Fruit fly (Drosophila melanogaster) whole organism, pupa: ENCODE measurements around the gene Hmx.

Source experiments
- CG10348 ChIP-seq: fragments of 200-800 bp; sonication (Bioruptor generic); IDR thresholded peaks from 2 replicates; pipeline ENCODE4 v1.3.6; 2022; ENCODE audit warnings: missing biosample characterization, missing genetic modification characterization
- CG12605 ChIP-seq: fragments of 200-800 bp; sonication (Bioruptor generic); IDR thresholded peaks from 2 replicates; pipeline ENCODE4 v1.3.6; 2022; ENCODE audit warnings: missing biosample characterization, missing genetic modification characterization
- CG13204 ChIP-seq: fragments of 200-800 bp; sonication (Bioruptor generic); optimal IDR thresholded peaks from 2 replicates; lab custom pipeline; 2018; ENCODE audit warnings: missing biosample characterization, mild to moderate bottlenecking, missing genetic modification characterization, moderate library complexity
- CG14655 ChIP-seq: fragments of 200-800 bp; sonication (Bioruptor generic); optimal IDR thresholded peaks from 3 replicates; lab custom pipeline; 2017; ENCODE audit warnings: mild to moderate bottlenecking, missing biosample characterization, missing genetic modification reagents, missing genetic modification characterization
- CG17806 ChIP-seq: fragments of 200-800 bp; sonication (Bioruptor generic); optimal IDR thresholded peaks from 2 replicates; lab custom pipeline; 2018; ENCODE audit warnings: missing biosample characterization, mild to moderate bottlenecking, missing genetic modification characterization, moderate library complexity
- CG32121 ChIP-seq: fragments of 200-800 bp; sonication (Bioruptor generic); IDR thresholded peaks from 2 replicates; pipeline ENCODE4 v1.3.6; 2022; ENCODE audit warnings: missing biosample characterization, missing genetic modification characterization
- CG34367 ChIP-seq: fragments of 200-800 bp; sonication (Bioruptor generic); optimal IDR thresholded peaks from 2 replicates; lab custom pipeline; 2018; ENCODE audit warnings: missing biosample characterization, mild to moderate bottlenecking, missing genetic modification characterization
- CG4496 ChIP-seq: fragments of 200-800 bp; sonication (Bioruptor generic); IDR thresholded peaks from 3 replicates; pipeline ENCODE4 v1.3.6; 2022; ENCODE audit warnings: missing biosample characterization, missing genetic modification characterization
- CG8159 ChIP-seq: fragments of 200-800 bp; sonication (Bioruptor generic); optimal IDR thresholded peaks from 3 replicates; lab custom pipeline; 2018; ENCODE audit warnings: missing biosample characterization, mild to moderate bottlenecking, missing genetic modification characterization, moderate library complexity
- CG8301 ChIP-seq: fragments of 200-800 bp; sonication (Bioruptor generic); optimal IDR thresholded peaks from 2 replicates; lab custom pipeline; 2018; ENCODE audit warnings: missing biosample characterization, mild to moderate bottlenecking, missing genetic modification characterization
- CG9948 ChIP-seq: fragments of 200-800 bp; sonication (Bioruptor generic); optimal IDR thresholded peaks from 2 replicates; lab custom pipeline; 2018; ENCODE audit warnings: missing biosample characterization, mild to moderate bottlenecking, missing genetic modification characterization, moderate library complexity
- D1 ChIP-seq: fragments of 200-800 bp; sonication (Bioruptor generic); optimal IDR thresholded peaks from 2 replicates; lab custom pipeline; 2018; ENCODE audit warnings: missing biosample characterization, mild to moderate bottlenecking, missing genetic modification characterization, moderate library complexity
- EcR ChIP-seq: fragments of 200-800 bp; sonication (Bioruptor generic); optimal IDR thresholded peaks from 3 replicates; lab custom pipeline; 2019; ENCODE audit warnings: missing biosample characterization, missing genetic modification characterization, mild to moderate bottlenecking, moderate library complexity, missing genetic modification reagents
- Ets98B ChIP-seq: fragments of 200-800 bp; sonication (Bioruptor generic); IDR thresholded peaks from 2 replicates; pipeline ENCODE4 v1.3.6; 2022; ENCODE audit warnings: missing biosample characterization, missing genetic modification characterization
- Pif1A ChIP-seq: fragments of 200-800 bp; sonication (Bioruptor generic); optimal IDR thresholded peaks from 3 replicates; lab custom pipeline; 2016; ENCODE audit warnings: missing biosample characterization, missing genetic modification characterization
- Pif1B ChIP-seq: fragments of 200-800 bp; sonication (Bioruptor generic); optimal IDR thresholded peaks from 3 replicates; lab custom pipeline; 2016; ENCODE audit warnings: missing biosample characterization, missing genetic modification characterization
- Snoo ChIP-seq: fragments of 200-800 bp; sonication (Bioruptor generic); optimal IDR thresholded peaks from 3 replicates; lab custom pipeline; 2017; ENCODE audit warnings: missing biosample characterization, mild to moderate bottlenecking, missing genetic modification characterization, inconsistent platforms
- fd96Ca ChIP-seq: fragments of 200-800 bp; sonication (Bioruptor generic); IDR thresholded peaks from 3 replicates; pipeline ENCODE4 v1.3.6; 2022; ENCODE audit warnings: missing biosample characterization, missing genetic modification characterization
- gl ChIP-seq: fragments of 200-800 bp; sonication (Bioruptor generic); optimal IDR thresholded peaks from 2 replicates; lab custom pipeline; 2018; ENCODE audit warnings: missing biosample characterization, mild to moderate bottlenecking, missing genetic modification characterization
- rn ChIP-seq: fragments of 200-800 bp; sonication (Bioruptor generic); IDR thresholded peaks from 2 replicates; pipeline ENCODE4 v1.3.6; 2022; ENCODE audit warnings: missing biosample characterization, missing genetic modification characterization

Hmx gene

DNA sequence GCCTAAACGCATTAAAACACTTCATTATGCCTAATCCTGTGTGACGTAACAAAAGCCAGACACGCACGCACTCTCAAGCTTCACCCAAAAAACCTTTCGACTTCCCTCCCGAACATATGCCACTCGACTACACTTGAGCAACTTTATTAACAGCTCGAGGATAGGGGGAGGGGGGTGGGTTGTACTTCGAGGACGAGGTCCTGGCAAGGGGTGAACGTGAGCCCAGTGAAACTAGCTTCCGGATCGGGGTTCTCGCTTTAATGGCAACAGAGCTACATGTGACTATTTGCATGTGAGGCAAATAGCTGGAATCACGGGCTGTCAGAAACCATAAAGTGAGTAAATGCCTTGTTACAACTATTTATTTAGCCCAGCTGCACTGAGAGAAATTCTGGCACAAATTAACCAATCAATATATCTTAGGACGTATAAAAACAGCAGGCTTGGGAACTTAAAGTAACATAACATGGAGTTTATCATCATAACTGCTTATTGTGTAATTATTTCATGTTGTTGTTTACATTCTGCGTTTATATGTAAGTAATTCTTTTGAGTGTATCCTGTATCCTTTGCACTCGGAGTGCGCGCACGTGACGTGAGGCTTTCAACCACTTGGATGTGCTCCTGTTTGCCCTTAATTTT is 7.8 kb upstream of the Hmx start:
- TF ChIP-seq CG10348 (GFP tag; lab: Robert Waterston, UW) (no peak), CG34367 (no peak), Pif1B (GFP tag; lab: Kevin White, UChicago) (no peak), CG12605 (no peak), fd96Ca (GFP tag; lab: Robert Waterston, UW) (no peak), gl (tag; lab: Kevin White, UChicago) (no peak)

DNA sequence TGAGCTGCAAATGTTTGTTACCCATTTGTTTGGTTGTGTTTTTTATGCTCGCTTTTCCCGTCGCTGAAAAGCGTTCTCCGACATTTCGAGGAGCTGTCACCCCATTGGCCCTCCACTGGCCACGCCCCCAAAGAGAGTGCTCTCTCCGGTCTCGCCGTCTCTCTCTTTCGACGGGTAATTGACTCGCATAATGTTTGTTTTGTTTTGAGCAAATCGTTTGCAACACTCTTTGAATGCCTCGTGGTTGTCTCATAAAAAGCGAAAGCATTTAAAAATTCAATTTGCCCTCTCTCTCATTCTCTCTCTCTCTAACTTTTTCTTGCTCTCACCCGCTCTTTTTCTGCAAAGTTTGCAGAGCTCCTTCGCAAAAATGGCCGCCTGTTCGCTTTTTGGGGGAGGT is 1.2 kb upstream of the Hmx start:
- TF ChIP-seq CG10348 (GFP tag; lab: Robert Waterston, UW) (no peak), fd96Ca (GFP tag; lab: Robert Waterston, UW) (0 out of 3 replicates have a peak, but pooled peaks have one; percentile 20), CG8301 (tag; lab: Kevin White, UChicago) (no peak), CG34367 (no peak), Pif1B (GFP tag; lab: Kevin White, UChicago) (no peak), Snoo (tag; lab: Kevin White, UChicago) (no peak)
- TF ChIP-seq, all 21 proteins: peak for 1

DNA sequence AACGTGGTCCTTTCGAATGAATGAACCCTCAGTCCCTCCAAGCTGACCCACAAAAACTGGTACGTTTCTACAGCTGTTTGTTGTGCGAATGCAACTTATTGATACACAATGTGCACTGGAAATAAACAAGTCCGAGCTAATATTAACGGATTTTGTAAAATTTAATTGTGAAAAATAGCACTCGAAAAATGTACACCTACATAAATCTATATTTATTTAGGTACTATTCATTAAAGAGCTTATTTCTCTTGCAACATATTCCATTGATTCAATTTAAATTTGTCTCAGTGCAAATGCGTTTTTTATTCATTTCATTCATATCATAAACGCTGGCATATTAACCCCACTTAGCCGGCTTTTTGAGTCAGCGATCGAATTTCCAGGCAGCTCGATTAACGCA is 2.4 kb downstream of the Hmx start:
- TF ChIP-seq Pif1A (GFP tag; lab: Kevin White, UChicago): no peak
- peak; percentile 37 for TF ChIP-seq CG8159 (tag; lab: Kevin White, UChicago)

DNA sequence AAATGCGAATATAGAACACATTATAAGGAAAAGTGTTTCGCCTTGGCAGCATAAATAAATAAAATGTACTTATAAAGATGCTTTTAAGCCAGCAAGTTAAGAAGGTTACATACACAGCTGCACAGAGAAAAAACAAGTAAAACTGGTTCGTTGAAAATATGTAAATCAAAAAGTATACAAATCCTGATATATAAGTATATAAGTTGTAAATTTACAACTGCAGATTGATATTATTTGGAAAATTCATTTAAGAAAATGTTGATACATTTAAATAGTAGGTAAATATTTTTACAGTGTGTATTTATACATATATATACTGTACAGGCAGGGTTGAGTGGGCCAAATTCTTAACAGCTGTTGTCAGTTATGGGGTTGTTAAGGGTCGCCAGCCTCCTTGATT is 6.1 kb downstream of the Hmx start:
- TF ChIP-seq CG10348 (GFP tag; lab: Robert Waterston, UW) (no peak), Snoo (tag; lab: Kevin White, UChicago) (no peak), EcR (GFP tag; lab: Kevin White, UChicago) (no peak), rn (GFP tag; lab: Robert Waterston, UW) (no peak), D1 (tag; lab: Kevin White, UChicago) (no peak), fd96Ca (GFP tag; lab: Robert Waterston, UW) (no peak), Ets98B (GFP tag; lab: Robert Waterston, UW) (no peak), CG12605 (no peak), Pif1A (GFP tag; lab: Kevin White, UChicago) (no peak), CG9948 (tag; lab: Kevin White, UChicago) (no peak), CG32121 (GFP tag; lab: Robert Waterston, UW) (no peak), Pif1B (GFP tag; lab: Kevin White, UChicago) (no peak)

DNA sequence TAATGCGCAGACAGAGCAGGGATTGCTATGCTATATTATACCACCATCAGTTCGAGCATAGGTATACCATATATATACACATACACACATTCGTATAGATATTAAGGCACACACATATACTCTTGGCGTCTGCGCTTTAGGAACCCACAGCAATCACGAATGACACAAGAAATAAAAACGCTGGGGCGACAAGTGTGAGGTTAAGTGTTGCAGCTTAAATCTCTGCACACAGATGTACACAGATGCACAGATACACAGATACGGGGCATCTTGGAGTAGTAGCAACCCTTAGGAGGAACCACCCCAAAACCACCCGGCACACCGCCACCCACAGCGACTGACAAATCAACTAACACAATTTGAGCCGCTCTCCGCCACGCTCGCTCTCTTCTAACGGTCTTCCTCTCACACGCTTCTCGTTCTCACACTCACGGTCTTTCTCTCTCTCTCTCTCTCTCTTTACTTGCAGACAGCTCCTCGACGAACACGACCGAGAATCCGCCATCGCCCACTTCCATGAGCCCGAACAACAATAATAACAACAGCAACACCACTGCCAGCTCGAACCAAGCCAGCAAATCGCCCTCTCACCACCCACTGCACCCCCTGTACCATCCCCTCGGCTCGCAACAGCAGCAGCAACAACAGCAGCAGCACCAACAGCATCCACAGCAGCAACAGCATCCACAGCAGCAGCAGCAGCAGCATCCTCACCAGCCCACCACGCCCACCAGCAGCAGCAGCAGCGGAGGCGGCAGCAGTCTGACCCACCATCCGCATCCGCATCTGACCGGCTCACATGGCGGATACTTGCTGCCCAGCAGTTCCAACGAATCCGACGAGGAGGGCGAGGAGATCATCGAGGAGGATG is 8.1 kb downstream of the Hmx start:
- TF ChIP-seq CG12605: no peak
- no peak for TF ChIP-seq CG10348 (GFP tag; lab: Robert Waterston, UW)
- no peak for TF ChIP-seq D1 (tag; lab: Kevin White, UChicago)
- no peak for TF ChIP-seq Ets98B (GFP tag; lab: Robert Waterston, UW)
- no peak for TF ChIP-seq gl (tag; lab: Kevin White, UChicago)
- TF ChIP-seq CG9948 (tag; lab: Kevin White, UChicago): no peak
- TF ChIP-seq EcR (GFP tag; lab: Kevin White, UChicago): no peak
- no peak for TF ChIP-seq CG34367
- no peak for TF ChIP-seq fd96Ca (GFP tag; lab: Robert Waterston, UW)
- no peak for TF ChIP-seq rn (GFP tag; lab: Robert Waterston, UW)
- no peak for TF ChIP-seq Pif1A (GFP tag; lab: Kevin White, UChicago)
- no peak for TF ChIP-seq Snoo (tag; lab: Kevin White, UChicago)
- no peak for TF ChIP-seq CG13204 (GFP tag; lab: Kevin White, UChicago)
- no peak for TF ChIP-seq CG14655 (GFP tag; lab: Kevin White, UChicago)
- no peak for TF ChIP-seq CG17806 (tag; lab: Kevin White, UChicago)
- no peak for TF ChIP-seq CG8159 (tag; lab: Kevin White, UChicago)
- no peak for TF ChIP-seq CG4496 (GFP tag; lab: Robert Waterston, UW)

DNA sequence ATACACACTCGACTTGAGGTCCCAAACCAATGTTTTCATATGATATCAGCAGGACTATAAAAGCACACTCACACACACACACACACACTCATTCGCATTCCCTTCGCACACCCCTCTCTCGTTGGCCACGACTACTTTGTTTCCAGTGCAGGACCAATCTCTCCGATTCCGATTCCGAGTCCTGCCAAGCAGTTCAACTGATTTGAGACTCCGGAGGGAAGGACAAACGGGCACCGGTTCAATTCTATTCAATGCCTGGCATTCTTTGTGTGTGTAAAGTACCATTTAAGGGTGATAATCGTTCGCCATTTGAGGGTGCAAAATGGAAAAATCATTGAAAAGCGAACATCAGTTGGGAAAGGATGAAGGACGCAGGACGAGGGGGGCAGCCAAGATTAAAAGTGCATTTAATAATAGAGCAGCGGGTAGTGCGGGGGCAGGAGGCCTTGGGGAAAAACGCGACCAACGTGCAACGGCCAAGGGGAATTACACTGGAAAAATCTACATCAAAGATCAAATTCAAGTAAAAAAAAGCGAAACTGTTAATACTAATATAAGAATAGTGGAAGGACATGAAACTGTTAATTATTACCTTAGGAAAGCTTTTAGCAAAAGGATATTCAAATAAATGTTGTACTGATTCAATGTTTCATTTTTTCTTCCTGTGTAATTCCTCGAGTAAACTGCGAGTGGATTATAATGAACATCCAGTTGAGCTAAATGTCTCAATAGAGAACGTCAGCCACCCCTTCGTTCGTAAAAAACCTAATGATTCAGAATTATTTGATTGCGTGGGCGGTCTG is 25.1 kb downstream of the Hmx start:
- TF ChIP-seq Ets98B (GFP tag; lab: Robert Waterston, UW) (no peak), CG14655 (GFP tag; lab: Kevin White, UChicago) (no peak), CG8159 (tag; lab: Kevin White, UChicago) (peak; percentile 26)
